Fruit fly (Drosophila melanogaster): ENCODE results near the gene mRpL36.

mRpL36 gene

dm6 chr3L:8121590-8121989, 3.3 kb downstream of the mRpL36 start, which contains the start of gene ldbr (continued):
- TF ChIP-seq sob (GFP tag; IDR thresholded peaks at IDR 0.05): peak; percentile 8; the same call in 1 of the 2 replicates
- TF ChIP-seq CG16863 (GFP tag; optimal IDR thresholded peaks at IDR 0.05): no peak
- no peak for TF ChIP-seq CG31441 (GFP tag; IDR thresholded peaks at IDR 0.05)
- TF ChIP-seq jigr1 (GFP tag; IDR thresholded peaks at IDR 0.05): no peak
- TF ChIP-seq unc-4 (GFP tag; IDR thresholded peaks at IDR 0.05; ENCODE audit: partially characterized antibody): peak; percentile 50; the same call in 1 of the 2 replicates
- no peak for TF ChIP-seq BtbVII (GFP tag; optimal IDR thresholded peaks at IDR 0.05)
- no peak for TF ChIP-seq nau (GFP tag; optimal IDR thresholded peaks at IDR 0.05)
- TF ChIP-seq crp (GFP tag; optimal IDR thresholded peaks at IDR 0.05): peak in 1 of 2 experiments; percentile 38
- TF ChIP-seq sr (GFP tag; IDR thresholded peaks at IDR 0.05): no peak
- no peak for TF ChIP-seq CG2875 (GFP tag; optimal IDR thresholded peaks at IDR 0.05)
- no peak for TF ChIP-seq h (optimal IDR thresholded peaks at IDR 0.05)
- no peak for TF ChIP-seq chn (GFP tag; optimal IDR thresholded peaks at IDR 0.05)
- peak; percentile 49 for TF ChIP-seq trem (tag; optimal IDR thresholded peaks at IDR 0.05)
- no peak for TF ChIP-seq CG8089 (GFP tag; optimal IDR thresholded peaks at IDR 0.05)
- no peak for TF ChIP-seq CG32767 (GFP tag; IDR thresholded peaks at IDR 0.05)
- peak; percentile 34 for TF ChIP-seq CG34376 (GFP tag; optimal IDR thresholded peaks at IDR 0.05)
- no peak for TF ChIP-seq CG12942 (GFP tag; optimal IDR thresholded peaks at IDR 0.05)
- no peak for TF ChIP-seq ranshi (GFP tag; IDR thresholded peaks at IDR 0.05)
- TF ChIP-seq Six4 (GFP tag; optimal IDR thresholded peaks at IDR 0.05): no peak
- no peak for TF ChIP-seq Rx (GFP tag; IDR thresholded peaks at IDR 0.05)
- TF ChIP-seq CG10979 (tag; optimal IDR thresholded peaks at IDR 0.05): no peak
- no peak for TF ChIP-seq CG16815 (GFP tag; optimal IDR thresholded peaks at IDR 0.05)
- TF ChIP-seq HLH3B (GFP tag; IDR thresholded peaks at IDR 0.05): no peak
- TF ChIP-seq ro (GFP tag; IDR thresholded peaks at IDR 0.05): no peak
- no peak for TF ChIP-seq CG1602 (GFP tag; optimal IDR thresholded peaks at IDR 0.05)
- peak; percentile 74 for TF ChIP-seq lbe (GFP tag; optimal IDR thresholded peaks at IDR 0.05)
- TF ChIP-seq lab (GFP tag; optimal IDR thresholded peaks at IDR 0.05): no peak
- no peak for TF ChIP-seq exex (tag; optimal IDR thresholded peaks at IDR 0.05)
- TF ChIP-seq NC2β (GFP tag; optimal IDR thresholded peaks at IDR 0.05): no peak
- TF ChIP-seq lov (optimal IDR thresholded peaks at IDR 0.05): no peak
- TF ChIP-seq lov (GFP tag; IDR thresholded peaks at IDR 0.05): no peak
- peak; percentile 5 for TF ChIP-seq ATbp (GFP tag; optimal IDR thresholded peaks at IDR 0.05)
- TF ChIP-seq CG16779 (GFP tag; IDR thresholded peaks at IDR 0.05): no peak
- no peak for TF ChIP-seq CG1529 (GFP tag; optimal IDR thresholded peaks at IDR 0.05)
- no peak for TF ChIP-seq cg (GFP tag; optimal IDR thresholded peaks at IDR 0.05)
- TF ChIP-seq gem (tag; optimal IDR thresholded peaks at IDR 0.05): no peak
- TF ChIP-seq CG10431 (GFP tag; optimal IDR thresholded peaks at IDR 0.05): peak; percentile 23
- peak; percentile 86 for TF ChIP-seq Med (GFP tag)
- TF ChIP-seq en (GFP tag; optimal IDR thresholded peaks at IDR 0.05): no peak
- TF ChIP-seq Fer2 (tag; optimal IDR thresholded peaks at IDR 0.05): no peak
- no peak for TF ChIP-seq Adf1 (GFP tag; IDR thresholded peaks at IDR 0.05)
- TF ChIP-seq CG14965 (GFP tag; optimal IDR thresholded peaks at IDR 0.05; ENCODE audit: borderline replicate concordance): no peak

- TF ChIP-seq hkb (optimal IDR thresholded peaks at IDR 0.05): no peak
- TF ChIP-seq hkb (GFP tag; IDR thresholded peaks at IDR 0.05): 0 out of 2 replicates have a peak, but pooled peaks have one; percentile 15
- TF ChIP-seq CG9932 (GFP tag; IDR thresholded peaks at IDR 0.05): no peak
- TF ChIP-seq Hsf (GFP tag; optimal IDR thresholded peaks at IDR 0.05): no peak
- TF ChIP-seq CG5180 (GFP tag; optimal IDR thresholded peaks at IDR 0.05): no peak
- TF ChIP-seq ci (GFP tag; IDR thresholded peaks at IDR 0.05): no peak
- peak; percentile 13 for TF ChIP-seq Ets65A (GFP tag)
- TF ChIP-seq Atf-2 (GFP tag; optimal IDR thresholded peaks at IDR 0.05): no peak
- no peak for TF ChIP-seq B-H1 (GFP tag; IDR thresholded peaks at IDR 0.05)
- TF ChIP-seq CG17612 (GFP tag; IDR thresholded peaks at IDR 0.05): no peak
- no peak for TF ChIP-seq wdn (GFP tag; IDR thresholded peaks at IDR 0.05)
- no peak for TF ChIP-seq CG15011 (GFP tag; optimal IDR thresholded peaks at IDR 0.05)
- peak; percentile 27 for TF ChIP-seq crol (GFP tag; IDR thresholded peaks at IDR 0.05)
- peak; percentile 74 for TF ChIP-seq Med (GFP tag)
- 0 out of 4 replicates have a peak, but pooled peaks have one; percentile 15 for TF ChIP-seq Gug (GFP tag; IDR thresholded peaks at IDR 0.05)
These were observed 8.1 kb downstream of the mRpL36 start for dm6 chr3L:8116809-8117208.

All from whole organism, embryonic.